Fruit fly (Drosophila melanogaster) whole organism, embryonic: ENCODE results near the gene CG43993.
A peak's percentile ranks its signal among the peaks of the same experiment; 100 is the strongest.

Source experiments
- ATbp ChIP-seq: fragments of 200-800 bp; sonication (Bioruptor generic); optimal IDR thresholded peaks from 2 replicates; lab custom pipeline; 2017; ENCODE audit warnings: missing biosample characterization, mild to moderate bottlenecking, missing genetic modification characterization, missing genetic modification reagents
- Atf6 ChIP-seq: fragments of 200-800 bp; sonication (Bioruptor generic); IDR thresholded peaks from 2 replicates; pipeline ENCODE4 v1.3.6; 2022; ENCODE audit warnings: missing biosample characterization, missing genetic modification characterization
- Blimp-1 ChIP-seq: fragments of 200-800 bp; sonication (Bioruptor generic); optimal IDR thresholded peaks from 3 replicates; lab custom pipeline; 2018; ENCODE audit warnings: missing biosample characterization, missing genetic modification characterization, mild to moderate bottlenecking, moderate library complexity, missing genetic modification reagents
- CG10267 ChIP-seq: fragments of 200-800 bp; sonication (Bioruptor generic); optimal IDR thresholded peaks from 2 replicates; lab custom pipeline; 2018; ENCODE audit warnings: missing biosample characterization, mild to moderate bottlenecking, missing genetic modification characterization, moderate library complexity
- CG10274 ChIP-seq: fragments of 200-800 bp; sonication (Bioruptor generic); optimal IDR thresholded peaks from 3 replicates; lab custom pipeline; 2017; ENCODE audit warnings: missing biosample characterization, mild to moderate bottlenecking, missing genetic modification characterization
- CG10565 ChIP-seq: fragments of 200-800 bp; sonication (Bioruptor generic); optimal IDR thresholded peaks from 3 replicates; lab custom pipeline; 2016; ENCODE audit warnings: missing biosample characterization, mild to moderate bottlenecking, missing genetic modification characterization
- CG11085 ChIP-seq: fragments of 200-800 bp; sonication (Bioruptor generic); IDR thresholded peaks from 2 replicates; pipeline ENCODE4 v1.3.6; 2022; ENCODE audit warnings: missing biosample characterization, missing genetic modification characterization
- CG11398 ChIP-seq: fragments of 200-800 bp; sonication (Bioruptor generic); optimal IDR thresholded peaks from 2 replicates; lab custom pipeline; 2016; ENCODE audit warnings: missing biosample characterization, missing genetic modification characterization
- CG13424 ChIP-seq: fragments of 200-800 bp; sonication (Bioruptor generic); optimal IDR thresholded peaks from 2 replicates; lab custom pipeline; 2019; ENCODE audit warnings: missing biosample characterization, mild to moderate bottlenecking, missing genetic modification characterization, moderate library complexity
- CG13894 ChIP-seq: fragments of 200-800 bp; sonication (Bioruptor generic); optimal IDR thresholded peaks from 3 replicates; lab custom pipeline; 2018; ENCODE audit warnings: missing biosample characterization, mild to moderate bottlenecking, missing genetic modification characterization, moderate library complexity
- CG2199 ChIP-seq: fragments of 200-800 bp; sonication (Bioruptor generic); IDR thresholded peaks from 3 replicates; pipeline ENCODE4 v1.3.6; 2022; ENCODE audit warnings: missing biosample characterization, missing genetic modification characterization
- CG2202 ChIP-seq: fragments of 200-800 bp; sonication (Bioruptor generic); optimal IDR thresholded peaks from 2 replicates; lab custom pipeline; 2018; ENCODE audit warnings: missing biosample characterization, mild to moderate bottlenecking, missing genetic modification characterization
- CG3163 ChIP-seq: fragments of 200-800 bp; sonication (Bioruptor generic); optimal IDR thresholded peaks from 3 replicates; lab custom pipeline; 2016; ENCODE audit warnings: missing biosample characterization, missing genetic modification characterization
- CG33213 ChIP-seq: fragments of 200-800 bp; sonication (Bioruptor generic); optimal IDR thresholded peaks from 3 replicates; lab custom pipeline; 2016; ENCODE audit warnings: missing biosample characterization, missing genetic modification characterization
- CG43689 ChIP-seq: fragments of 200-800 bp; sonication (Bioruptor generic); IDR thresholded peaks from 2 replicates; pipeline ENCODE4 v1.3.6; 2022; ENCODE audit warnings: missing biosample characterization, missing genetic modification characterization
- CG5180 ChIP-seq: fragments of 200-800 bp; sonication (Bioruptor generic); optimal IDR thresholded peaks from 3 replicates; lab custom pipeline; 2017; ENCODE audit warnings: missing biosample characterization, missing genetic modification characterization, mild to moderate bottlenecking, moderate library complexity, missing genetic modification reagents
- CG6175 ChIP-seq: fragments of 200-800 bp; sonication (Bioruptor generic); IDR thresholded peaks from 3 replicates; pipeline ENCODE4 v1.3.6; 2022; ENCODE audit warnings: missing biosample characterization, missing genetic modification characterization
- CG6689 ChIP-seq: fragments of 200-800 bp; sonication (Bioruptor generic); IDR thresholded peaks from 2 replicates; pipeline ENCODE4 v1.3.6; 2022; ENCODE audit warnings: missing biosample characterization, missing genetic modification characterization
- CG7987 ChIP-seq: fragments of 200-800 bp; sonication (Bioruptor generic); optimal IDR thresholded peaks from 2 replicates; lab custom pipeline; 2018; ENCODE audit warnings: missing biosample characterization, mild to moderate bottlenecking, missing genetic modification characterization, moderate library complexity
- CG8478 ChIP-seq: fragments of >200 bp; optimal IDR thresholded peaks from 2 replicates; lab custom pipeline; 2018
- CG8924 ChIP-seq: fragments of 200-800 bp; optimal IDR thresholded peaks from 3 replicates; lab custom pipeline; 2019; ENCODE audit warnings: missing biosample characterization, mild to moderate bottlenecking, missing genetic modification characterization, moderate library complexity
- CG9932 ChIP-seq: fragments of 200-800 bp; sonication (Bioruptor generic); IDR thresholded peaks from 2 replicates; pipeline ENCODE4 v1.3.6; 2022; ENCODE audit warnings: missing biosample characterization, missing genetic modification characterization
- Chrac-16 ChIP-seq: fragments of 200-800 bp; sonication (Bioruptor generic); optimal IDR thresholded peaks from 3 replicates; lab custom pipeline; 2016; ENCODE audit warnings: missing biosample characterization, missing genetic modification characterization
- D19A ChIP-seq: fragments of 200-800 bp; optimal IDR thresholded peaks from 3 replicates; lab custom pipeline; 2019; ENCODE audit warnings: missing biosample characterization, mild to moderate bottlenecking, missing genetic modification characterization, moderate library complexity
- Deaf1 ChIP-seq: fragments of 200-800 bp; optimal IDR thresholded peaks from 3 replicates; lab custom pipeline; 2019; ENCODE audit warnings: missing biosample characterization, mild to moderate bottlenecking, missing genetic modification characterization, moderate library complexity
- Drgx ChIP-seq: fragments of 200-800 bp; sonication (Bioruptor generic); IDR thresholded peaks from 2 replicates; pipeline ENCODE4 v1.3.6; 2022; ENCODE audit warnings: missing biosample characterization, missing genetic modification characterization
- HLHmδ ChIP-seq: fragments of 200-800 bp; sonication (Bioruptor generic); optimal IDR thresholded peaks from 2 replicates; lab custom pipeline; 2018; ENCODE audit warnings: missing biosample characterization, mild to moderate bottlenecking, missing genetic modification characterization, moderate library complexity
- Hsf ChIP-seq: fragments of 200-800 bp; sonication (Bioruptor generic); optimal IDR thresholded peaks from 3 replicates; lab custom pipeline; 2016; ENCODE audit warnings: missing biosample characterization, missing genetic modification characterization
- Mad ChIP-seq: fragments of 200-800 bp; sonication (Bioruptor generic); optimal IDR thresholded peaks from 2 replicates; lab custom pipeline; 2016; ENCODE audit warnings: missing biosample characterization, missing genetic modification characterization
- Meics ChIP-seq: fragments of 200-800 bp; sonication (Bioruptor generic); optimal IDR thresholded peaks from 2 replicates; lab custom pipeline; 2017; ENCODE audit warnings: missing biosample characterization, mild to moderate bottlenecking, missing genetic modification characterization
- Mrtf ChIP-seq: fragments of 200-800 bp; sonication (Bioruptor generic); IDR thresholded peaks from 3 replicates; pipeline ENCODE4 v1.3.6; 2022; ENCODE audit warnings: missing biosample characterization, missing genetic modification characterization
- NfI ChIP-seq: fragments of 200-800 bp; sonication (Bioruptor generic); optimal IDR thresholded peaks from 3 replicates; lab custom pipeline; 2018; ENCODE audit warnings: missing biosample characterization, mild to moderate bottlenecking, missing genetic modification characterization, moderate library complexity
- caup ChIP-seq: fragments of 200-800 bp; sonication (Bioruptor generic); optimal IDR thresholded peaks from 3 replicates; lab custom pipeline; 2017; ENCODE audit warnings: missing biosample characterization, mild to moderate bottlenecking, missing genetic modification characterization, moderate library complexity; ENCODE audit not compliant: severe bottlenecking
- crc ChIP-seq: fragments of 200-800 bp; sonication (Bioruptor generic); optimal IDR thresholded peaks from 2 replicates; lab custom pipeline; 2016; ENCODE audit warnings: missing biosample characterization, missing genetic modification characterization
- dati ChIP-seq: fragments of 200-800 bp; sonication (Bioruptor generic); IDR thresholded peaks from 2 replicates; pipeline ENCODE4 v1.3.6; 2022; ENCODE audit warnings: missing biosample characterization, missing genetic modification characterization
- dmrt11E ChIP-seq: fragments of 200-800 bp; sonication (Bioruptor generic); optimal IDR thresholded peaks from 3 replicates; lab custom pipeline; 2018; ENCODE audit warnings: missing biosample characterization, mild to moderate bottlenecking, missing genetic modification characterization, moderate library complexity
- en ChIP-seq: fragments of 200-800 bp; sonication (Bioruptor generic); optimal IDR thresholded peaks from 2 replicates; lab custom pipeline; 2016; ENCODE audit warnings: missing biosample characterization, missing genetic modification characterization
- gcm ChIP-seq: fragments of 200-800 bp; sonication (Bioruptor generic); optimal IDR thresholded peaks from 2 replicates; lab custom pipeline; 2019; ENCODE audit warnings: missing biosample characterization, mild to moderate bottlenecking, missing genetic modification characterization, moderate library complexity
- gsb-n ChIP-seq: fragments of 200-800 bp; sonication (Bioruptor generic); optimal IDR thresholded peaks from 3 replicates; lab custom pipeline; 2018; ENCODE audit warnings: missing biosample characterization, mild to moderate bottlenecking, missing genetic modification characterization
- insv ChIP-seq, 2 experiments: fragments of 200-800 bp; sonication (Bioruptor generic); optimal IDR thresholded peaks; 3 replicates each; lab custom pipeline; 2016 to 2018; ENCODE audit warnings: missing biosample characterization in 2 of 2, missing genetic modification characterization in 2 of 2
- knrl ChIP-seq: fragments of 200-800 bp; sonication (Bioruptor generic); IDR thresholded peaks from 3 replicates; pipeline ENCODE4 v1.3.6; 2022; ENCODE audit warnings: missing biosample characterization, missing genetic modification characterization; ENCODE audit not compliant: partially characterized antibody
- lab ChIP-seq: fragments of 200-800 bp; sonication (Bioruptor generic); optimal IDR thresholded peaks from 3 replicates; lab custom pipeline; 2017; ENCODE audit warnings: missing biosample characterization, missing genetic modification characterization, mild to moderate bottlenecking, moderate library complexity, missing genetic modification reagents
- maf-S ChIP-seq: fragments of 200-800 bp; sonication (Bioruptor generic); optimal IDR thresholded peaks from 2 replicates; lab custom pipeline; 2016; ENCODE audit warnings: missing biosample characterization, missing genetic modification characterization
- prd ChIP-seq, 3 experiments: fragments of >200 bp in 2 of 3; fragments of 200-800 bp in 1 of 3; sonication (Bioruptor generic) in 1 of 3; optimal IDR thresholded peaks in 2 of 3; IDR thresholded peaks in 1 of 3; 2 replicates in 2 of 3; 3 replicates in 1 of 3; pipeline versions ENCODE4 v1.3.6 to Lab custom; 2017 to 2022; ENCODE audit warnings: missing biosample characterization in 1 of 3, missing genetic modification characterization in 1 of 3
- salm ChIP-seq: fragments of 200-800 bp; sonication (Bioruptor generic); optimal IDR thresholded peaks from 2 replicates; lab custom pipeline; 2018; ENCODE audit warnings: missing biosample characterization, mild to moderate bottlenecking, missing genetic modification characterization
- schlank ChIP-seq: fragments of 200-800 bp; sonication (Bioruptor generic); optimal IDR thresholded peaks from 2 replicates; lab custom pipeline; 2018; ENCODE audit warnings: missing biosample characterization, mild to moderate bottlenecking, missing genetic modification characterization
- slp2 ChIP-seq: fragments of 200-800 bp; sonication (Bioruptor generic); optimal IDR thresholded peaks from 2 replicates; lab custom pipeline; 2016; ENCODE audit warnings: missing biosample characterization, missing genetic modification characterization
- usp ChIP-seq: fragments of >200 bp; optimal IDR thresholded peaks from 2 replicates; lab custom pipeline; 2017; ENCODE audit warnings: missing biosample characterization, missing genetic modification characterization

The CG43993 gene

dm6 chr3L:12002321-12003248, 29.8 kb upstream of the CG43993 start, which contains the start of the genes Pop2 and CG6928 (continued):
- TF ChIP-seq Deaf1 (tag; lab: Kevin White, UChicago) (peak; percentile 31), Blimp-1 (GFP tag; lab: Kevin White, UChicago) (peak; percentile 42), CG10565 (GFP tag; lab: Kevin White, UChicago) (peak; percentile 43), CG8478 (lab: Kevin White, UChicago) (peak; percentile 83), caup (GFP tag; lab: Kevin White, UChicago) (peak; percentile 76), CG33213 (GFP tag; lab: Kevin White, UChicago) (peak; percentile 85), Mad (GFP tag; lab: Kevin White, UChicago) (peak; percentile 82), Mrtf (GFP tag; lab: Robert Waterston, UW) (peak; percentile 47; the same call in 1 of the 3 replicates), CG7987 (no peak), CG11398 (peak; percentile 72), Meics (GFP tag; lab: Kevin White, UChicago) (peak; percentile 2), usp (no peak), insv (GFP tag; optimal IDR thresholded peaks at IDR 0.05; lab: Kevin White, UChicago) (peak in 1 of 2 experiments; percentile 53), CG5180 (GFP tag; lab: Kevin White, UChicago) (no peak), knrl (GFP tag; lab: Robert Waterston, UW) (peak; percentile 90), ATbp (no peak), Drgx (GFP tag; lab: Robert Waterston, UW) (no peak), maf-S (peak; percentile 82), crc (peak; percentile 70), Atf6 (GFP tag; lab: Robert Waterston, UW) (peak; percentile 73), CG11085 (GFP tag; lab: Robert Waterston, UW) (peak; percentile 56; the same call in 1 of the 2 replicates), CG10274 (GFP tag; lab: Kevin White, UChicago) (peak; percentile 20), CG2202 (tag; lab: Kevin White, UChicago) (no peak), CG43689 (GFP tag; lab: Robert Waterston, UW) (no peak), gsb-n (peak; percentile 1), Hsf (peak; percentile 85), CG13424 (tag; lab: Kevin White, UChicago) (peak; percentile 62), dmrt11E (tag; lab: Kevin White, UChicago) (peak; percentile 45), salm (no peak), CG8924 (tag; lab: Kevin White, UChicago) (peak; percentile 56), CG13894 (tag; lab: Kevin White, UChicago) (no peak), CG10267 (tag; lab: Kevin White, UChicago) (peak; percentile 98), lab (GFP tag; lab: Kevin White, UChicago) (peak; percentile 79), prd (optimal IDR thresholded peaks at IDR 0.05; lab: Kevin White, UChicago) (no peak), prd (GFP tag; IDR thresholded peaks at IDR 0.05; lab: Robert Waterston, UW) (peak; percentile 80), dati (GFP tag; lab: Robert Waterston, UW) (no peak), CG6689 (peak; percentile 52; the same call in 1 of the 2 replicates), slp2 (GFP tag; lab: Kevin White, UChicago) (peak; percentile 80), schlank (tag; lab: Kevin White, UChicago) (no peak), CG2199 (GFP tag; lab: Robert Waterston, UW) (0 out of 3 replicates have a peak, but pooled peaks have one; percentile 47), NfI (GFP tag; lab: Kevin White, UChicago) (peak; percentile 61), gcm (no peak), CG9932 (peak; percentile 88), CG3163 (GFP tag; lab: Kevin White, UChicago) (peak; percentile 73), HLHmδ (no peak), D19A (tag; lab: Kevin White, UChicago) (no peak), Chrac-16 (GFP tag; lab: Kevin White, UChicago) (peak; percentile 84), CG6175 (GFP tag; lab: Robert Waterston, UW) (no peak), en (GFP tag; lab: Kevin White, UChicago) (no peak)
